Fruit fly (Drosophila melanogaster) whole organism, embryonic: ENCODE measurements around the gene Nct.

Source experiments
- B-H2 ChIP-seq: fragments of 200-800 bp; sonication (Bioruptor generic); optimal IDR thresholded peaks from 2 replicates; lab custom pipeline; 2018; ENCODE audit warnings: missing biosample characterization, mild to moderate bottlenecking, missing genetic modification characterization
- CG10267 ChIP-seq: fragments of 200-800 bp; sonication (Bioruptor generic); optimal IDR thresholded peaks from 2 replicates; lab custom pipeline; 2018; ENCODE audit warnings: missing biosample characterization, mild to moderate bottlenecking, missing genetic modification characterization, moderate library complexity
- CG11093 ChIP-seq: fragments of 200-800 bp; sonication (Bioruptor generic); IDR thresholded peaks from 3 replicates; pipeline ENCODE4 v1.3.6; 2022; ENCODE audit warnings: missing biosample characterization, missing genetic modification characterization
- CG12236 ChIP-seq: fragments of 200-800 bp; sonication (Bioruptor generic); optimal IDR thresholded peaks from 2 replicates; lab custom pipeline; 2016; ENCODE audit warnings: missing biosample characterization, missing genetic modification characterization
- CG12299 ChIP-seq: fragments of 200-800 bp; sonication (Bioruptor generic); optimal IDR thresholded peaks from 2 replicates; lab custom pipeline; 2018; ENCODE audit warnings: missing biosample characterization, mild to moderate bottlenecking, missing genetic modification characterization
- CG13296 ChIP-seq: fragments of 200-800 bp; sonication (Bioruptor generic); optimal IDR thresholded peaks from 3 replicates; lab custom pipeline; 2018; ENCODE audit warnings: missing biosample characterization, mild to moderate bottlenecking, missing genetic modification characterization
- CG14965 ChIP-seq: fragments of 200-800 bp; sonication (Bioruptor generic); optimal IDR thresholded peaks from 2 replicates; lab custom pipeline; 2016; ENCODE audit warnings: missing biosample characterization, missing genetic modification characterization, borderline replicate concordance
- CG15011 ChIP-seq: fragments of 200-800 bp; sonication (Bioruptor generic); optimal IDR thresholded peaks from 3 replicates; lab custom pipeline; 2018; ENCODE audit warnings: missing biosample characterization, mild to moderate bottlenecking, missing genetic modification characterization
- CG16815 ChIP-seq: fragments of 200-800 bp; sonication (Bioruptor generic); optimal IDR thresholded peaks from 3 replicates; lab custom pipeline; 2017; ENCODE audit warnings: missing biosample characterization, mild to moderate bottlenecking, missing genetic modification characterization
- CG18262 ChIP-seq: fragments of 200-800 bp; optimal IDR thresholded peaks from 3 replicates; lab custom pipeline; 2019; ENCODE audit warnings: missing biosample characterization, mild to moderate bottlenecking, missing genetic modification characterization, moderate library complexity
- CG18764 ChIP-seq: fragments of 200-800 bp; sonication (Bioruptor generic); optimal IDR thresholded peaks from 3 replicates; lab custom pipeline; 2016; ENCODE audit warnings: missing biosample characterization, missing genetic modification characterization
- CG3065 ChIP-seq: fragments of 200-800 bp; sonication (Bioruptor generic); optimal IDR thresholded peaks from 2 replicates; lab custom pipeline; 2016; ENCODE audit warnings: missing biosample characterization, missing genetic modification characterization
- CG31365 ChIP-seq: fragments of 200-800 bp; sonication (Bioruptor generic); optimal IDR thresholded peaks from 2 replicates; lab custom pipeline; 2018; ENCODE audit warnings: missing biosample characterization, mild to moderate bottlenecking, missing genetic modification characterization
- CG31441 ChIP-seq: fragments of 200-800 bp; sonication (Bioruptor generic); IDR thresholded peaks from 2 replicates; pipeline ENCODE4 v1.3.6; 2022; ENCODE audit warnings: missing biosample characterization, missing genetic modification characterization
- CG32532 ChIP-seq: fragments of 200-800 bp; sonication (Bioruptor generic); IDR thresholded peaks from 2 replicates; pipeline ENCODE4 v1.3.6; 2022; ENCODE audit warnings: missing biosample characterization, missing genetic modification characterization
- CG4360 ChIP-seq: fragments of 200-800 bp; sonication (Bioruptor generic); IDR thresholded peaks from 2 replicates; pipeline ENCODE4 v1.3.6; 2022; ENCODE audit warnings: missing biosample characterization, missing genetic modification characterization
- CG43689 ChIP-seq: fragments of 200-800 bp; sonication (Bioruptor generic); IDR thresholded peaks from 2 replicates; pipeline ENCODE4 v1.3.6; 2022; ENCODE audit warnings: missing biosample characterization, missing genetic modification characterization
- CG4730 ChIP-seq: fragments of 200-800 bp; sonication (Bioruptor generic); IDR thresholded peaks from 2 replicates; pipeline ENCODE4 v1.3.6; 2022; ENCODE audit warnings: missing biosample characterization, missing genetic modification characterization
- CG6683 ChIP-seq: fragments of 200-800 bp; sonication (Bioruptor generic); optimal IDR thresholded peaks from 2 replicates; lab custom pipeline; 2017; ENCODE audit warnings: missing biosample characterization, mild to moderate bottlenecking, missing genetic modification characterization, missing genetic modification reagents
- CG7357 ChIP-seq: fragments of 200-800 bp; sonication (Bioruptor generic); IDR thresholded peaks from 3 replicates; pipeline ENCODE4 v1.3.6; 2022; ENCODE audit warnings: missing biosample characterization, missing genetic modification characterization
- CG7928 ChIP-seq: fragments of 200-800 bp; sonication (Bioruptor generic); optimal IDR thresholded peaks from 2 replicates; lab custom pipeline; 2017; ENCODE audit warnings: missing biosample characterization, mild to moderate bottlenecking, missing genetic modification characterization
- CG8359 ChIP-seq: fragments of 200-800 bp; sonication (Bioruptor generic); optimal IDR thresholded peaks from 2 replicates; lab custom pipeline; 2017; ENCODE audit warnings: missing biosample characterization, mild to moderate bottlenecking, missing genetic modification characterization, borderline replicate concordance
- CG9609 ChIP-seq: fragments of 200-800 bp; sonication (Bioruptor generic); optimal IDR thresholded peaks from 3 replicates; lab custom pipeline; 2016; ENCODE audit warnings: missing biosample characterization, missing genetic modification characterization
- CoRest ChIP-seq: fragments of 200-800 bp; sonication (Bioruptor generic); optimal IDR thresholded peaks from 3 replicates; lab custom pipeline; 2018; ENCODE audit warnings: missing biosample characterization, mild to moderate bottlenecking, missing genetic modification characterization, moderate library complexity
- Dfd ChIP-seq, 2 experiments: fragments of >200 bp; optimal IDR thresholded peaks; 2 replicates each; lab custom pipeline; 2017; ENCODE audit warnings: missing biosample characterization in 2 of 2, missing genetic modification characterization in 2 of 2
- Drgx ChIP-seq: fragments of 200-800 bp; sonication (Bioruptor generic); IDR thresholded peaks from 2 replicates; pipeline ENCODE4 v1.3.6; 2022; ENCODE audit warnings: missing biosample characterization, missing genetic modification characterization
- Gug ChIP-seq: fragments of 200-800 bp; sonication (Bioruptor generic); IDR thresholded peaks from 4 replicates; pipeline ENCODE4 v1.3.6; 2022; ENCODE audit warnings: missing biosample characterization, missing genetic modification characterization
- H15 ChIP-seq: fragments of 200-800 bp; sonication (Bioruptor generic); IDR thresholded peaks from 3 replicates; pipeline ENCODE4 v1.3.6; 2022; ENCODE audit warnings: missing biosample characterization, missing genetic modification characterization
- Hr39 ChIP-seq: fragments of >200 bp; optimal IDR thresholded peaks from 2 replicates; lab custom pipeline; 2017
- MBD-R2 ChIP-seq: fragments of 200-800 bp; sonication (Bioruptor generic); IDR thresholded peaks from 2 replicates; pipeline ENCODE4 v1.3.6; 2022; ENCODE audit warnings: missing biosample characterization, missing genetic modification characterization
- NC2β ChIP-seq: fragments of 200-800 bp; sonication (Bioruptor generic); optimal IDR thresholded peaks from 2 replicates; lab custom pipeline; 2016; ENCODE audit warnings: missing biosample characterization, missing genetic modification characterization
- Neu2 ChIP-seq: fragments of 200-800 bp; sonication (Bioruptor generic); optimal IDR thresholded peaks from 3 replicates; lab custom pipeline; 2016; ENCODE audit warnings: missing biosample characterization, missing genetic modification characterization, borderline replicate concordance
- Scr ChIP-seq: fragments of 200-800 bp; sonication (Bioruptor generic); IDR thresholded peaks from 2 replicates; pipeline ENCODE4 v1.3.6; 2022; ENCODE audit warnings: missing biosample characterization, missing genetic modification characterization; ENCODE audit not compliant: partially characterized antibody
- ase ChIP-seq: fragments of 200-800 bp; sonication (Bioruptor generic); IDR thresholded peaks from 3 replicates; pipeline ENCODE4 v1.3.6; 2022; ENCODE audit warnings: missing biosample characterization, missing genetic modification characterization
- bigmax ChIP-seq: fragments of 200-800 bp; sonication (Bioruptor generic); optimal IDR thresholded peaks from 2 replicates; lab custom pipeline; 2018; ENCODE audit warnings: missing biosample characterization, mild to moderate bottlenecking, missing genetic modification characterization
- dimm ChIP-seq: fragments of 200-800 bp; sonication (Bioruptor generic); IDR thresholded peaks from 2 replicates; pipeline ENCODE4 v1.3.6; 2022; ENCODE audit warnings: missing biosample characterization, missing genetic modification characterization
- dmrt99B ChIP-seq: fragments of 200-800 bp; sonication (Bioruptor generic); optimal IDR thresholded peaks from 2 replicates; lab custom pipeline; 2018; ENCODE audit warnings: missing biosample characterization, mild to moderate bottlenecking, missing genetic modification characterization, moderate library complexity
- dpn ChIP-seq, 2 experiments: fragments of 200-800 bp; sonication (Bioruptor generic); optimal IDR thresholded peaks; 3 replicates each; lab custom pipeline; 2016; ENCODE audit warnings: missing biosample characterization in 2 of 2, missing genetic modification characterization in 2 of 2
- fd102C ChIP-seq: fragments of 200-800 bp; sonication (Bioruptor generic); optimal IDR thresholded peaks from 2 replicates; lab custom pipeline; 2018; ENCODE audit warnings: missing biosample characterization, mild to moderate bottlenecking, missing genetic modification characterization, moderate library complexity
- grau ChIP-seq: fragments of 200-800 bp; optimal IDR thresholded peaks from 3 replicates; lab custom pipeline; 2019; ENCODE audit warnings: missing biosample characterization, mild to moderate bottlenecking, missing genetic modification characterization, moderate library complexity
- gsb ChIP-seq: fragments of 200-800 bp; sonication (Bioruptor generic); IDR thresholded peaks from 2 replicates; pipeline ENCODE4 v1.3.6; 2022; ENCODE audit warnings: missing biosample characterization, missing genetic modification characterization
- hb ChIP-seq: fragments of 200-800 bp; sonication (Bioruptor generic); IDR thresholded peaks from 3 replicates; pipeline ENCODE4 v1.3.6; 2022; ENCODE audit warnings: missing biosample characterization, missing genetic modification characterization; ENCODE audit not compliant: partially characterized antibody
- her ChIP-seq: fragments of 200-800 bp; sonication (Bioruptor generic); optimal IDR thresholded peaks from 2 replicates; lab custom pipeline; 2016; ENCODE audit warnings: missing biosample characterization, missing genetic modification characterization
- hth ChIP-seq: fragments of >200 bp; optimal IDR thresholded peaks from 2 replicates; lab custom pipeline; 2017; ENCODE audit warnings: inconsistent platforms
- kni ChIP-seq: fragments of 200-800 bp; sonication (Bioruptor generic); optimal IDR thresholded peaks from 3 replicates; lab custom pipeline; 2017; ENCODE audit warnings: mild to moderate bottlenecking, missing biosample characterization, missing genetic modification reagents, missing genetic modification characterization
- odd ChIP-seq: fragments of 200-800 bp; sonication (Bioruptor generic); optimal IDR thresholded peaks from 2 replicates; lab custom pipeline; 2017; ENCODE audit warnings: missing biosample characterization, mild to moderate bottlenecking, missing genetic modification characterization
- pros ChIP-seq: fragments of 200-800 bp; sonication (Bioruptor generic); optimal IDR thresholded peaks from 3 replicates; lab custom pipeline; 2019; ENCODE audit warnings: missing biosample characterization, mild to moderate bottlenecking, missing genetic modification characterization, moderate library complexity
- scrt ChIP-seq: fragments of 200-800 bp; sonication (Bioruptor generic); optimal IDR thresholded peaks from 2 replicates; lab custom pipeline; 2018; ENCODE audit warnings: missing biosample characterization, mild to moderate bottlenecking, missing genetic modification characterization, moderate library complexity
- ssp ChIP-seq: fragments of 200-800 bp; sonication (Bioruptor generic); IDR thresholded peaks from 2 replicates; pipeline ENCODE4 v1.3.6; 2022; ENCODE audit warnings: missing biosample characterization, missing genetic modification characterization

Nct gene

dm6 chr3R:24875939-24876842 lies 24.8 kb downstream of the Nct start, which contains the start of gene CG3744 (continued):
- TF ChIP-seq CG11093 (GFP tag; lab: Robert Waterston, UW) (peak; percentile 83), Hr39 (lab: Kevin White, UChicago) (peak; percentile 94), CG4730 (GFP tag; lab: Robert Waterston, UW) (peak; percentile 84), CG10267 (tag; lab: Kevin White, UChicago) (peak; percentile 85), CG14965 (no peak), H15 (GFP tag; lab: Robert Waterston, UW) (peak; percentile 93), dimm (peak; percentile 87), CG12299 (tag; lab: Kevin White, UChicago) (peak; percentile 86), CG12236 (GFP tag; lab: Kevin White, UChicago) (no peak), CG7357 (peak; percentile 79), CG18262 (tag; lab: Kevin White, UChicago) (peak; percentile 89), dmrt99B (tag; lab: Kevin White, UChicago) (peak; percentile 85), dpn (GFP tag; optimal IDR thresholded peaks at IDR 0.05; lab: Kevin White, UChicago) (peak; percentile 79 to 94), odd (GFP tag; lab: Kevin White, UChicago) (peak; percentile 50), CG9609 (GFP tag; lab: Kevin White, UChicago) (peak; percentile 77), CG13296 (GFP tag; lab: Kevin White, UChicago) (peak; percentile 90), MBD-R2 (peak; percentile 90), Neu2 (GFP tag; lab: Kevin White, UChicago) (no peak), ssp (GFP tag; lab: Robert Waterston, UW) (peak; percentile 86), hth (lab: Kevin White, UChicago) (no peak), NC2β (GFP tag; lab: Kevin White, UChicago) (peak; percentile 35), pros (GFP tag; lab: Kevin White, UChicago) (no peak), CG18764 (GFP tag; lab: Kevin White, UChicago) (peak; percentile 81), hb (GFP tag; lab: Robert Waterston, UW) (peak; percentile 87), CG16815 (GFP tag; lab: Kevin White, UChicago) (peak; percentile 86), Drgx (GFP tag; lab: Robert Waterston, UW) (peak; percentile 89), scrt (GFP tag; lab: Kevin White, UChicago) (no peak), Gug (GFP tag; lab: Robert Waterston, UW) (peak; percentile 98), bigmax (GFP tag; lab: Kevin White, UChicago) (no peak), Dfd (GFP tag; optimal IDR thresholded peaks at IDR 0.05; lab: Kevin White, UChicago) (peak in 1 of 2 experiments; percentile 71), CG43689 (GFP tag; lab: Robert Waterston, UW) (peak; percentile 82), CG31365 (tag; lab: Kevin White, UChicago) (no peak), kni (GFP tag; lab: Kevin White, UChicago) (peak; percentile 80), CG3065 (GFP tag; lab: Kevin White, UChicago) (peak; percentile 76), CG6683 (GFP tag; lab: Kevin White, UChicago) (peak; percentile 76), fd102C (GFP tag; lab: Kevin White, UChicago) (no peak), CG4360 (peak; percentile 93), CG7928 (peak; percentile 63), B-H2 (GFP tag; lab: Kevin White, UChicago) (peak; percentile 95), CG32532 (GFP tag; lab: Robert Waterston, UW) (peak; percentile 97), her (peak; percentile 39), CoRest (peak; percentile 93), CG8359 (GFP tag; lab: Kevin White, UChicago) (peak; percentile 55), ase (peak; percentile 95), CG15011 (GFP tag; lab: Kevin White, UChicago) (peak; percentile 53), grau (tag; lab: Kevin White, UChicago) (peak; percentile 92), gsb (GFP tag; lab: Robert Waterston, UW) (peak; percentile 89), CG31441 (peak; percentile 89), Scr (GFP tag; lab: Robert Waterston, UW) (peak; percentile 97)
